Fruit fly (Drosophila melanogaster) whole organism, embryonic: ENCODE data around the gene CG18649.
A peak's percentile ranks its signal among the peaks of the same experiment; 100 is the strongest.

ENCODE experiments used
- Asciz ChIP-seq: fragments of 200-800 bp; sonication (Bioruptor generic); optimal IDR thresholded peaks from 2 replicates; lab custom pipeline; 2017; ENCODE audit warnings: missing biosample characterization, mild to moderate bottlenecking, missing genetic modification characterization, missing genetic modification reagents
- Atf6 ChIP-seq: fragments of 200-800 bp; sonication (Bioruptor generic); IDR thresholded peaks from 2 replicates; pipeline ENCODE4 v1.3.6; 2022; ENCODE audit warnings: missing biosample characterization, missing genetic modification characterization
- CG1024 ChIP-seq: fragments of 200-800 bp; sonication (Bioruptor generic); IDR thresholded peaks from 2 replicates; pipeline ENCODE4 v1.3.6; 2022; ENCODE audit warnings: missing biosample characterization, missing genetic modification characterization
- CG11247 ChIP-seq: fragments of 200-800 bp; sonication (Bioruptor generic); IDR thresholded peaks from 2 replicates; pipeline ENCODE4 v1.3.6; 2022; ENCODE audit warnings: missing biosample characterization, missing genetic modification characterization
- CG12391 ChIP-seq: fragments of 200-800 bp; sonication (Bioruptor generic); optimal IDR thresholded peaks from 3 replicates; lab custom pipeline; 2018; ENCODE audit warnings: missing biosample characterization, mild to moderate bottlenecking, missing genetic modification characterization, moderate library complexity
- CG13624 ChIP-seq: fragments of 200-800 bp; sonication (Bioruptor generic); optimal IDR thresholded peaks from 2 replicates; lab custom pipeline; 2016; ENCODE audit warnings: missing biosample characterization, missing genetic modification characterization
- CG15696 ChIP-seq: fragments of 200-800 bp; sonication (Bioruptor generic); optimal IDR thresholded peaks from 2 replicates; lab custom pipeline; 2019; ENCODE audit warnings: missing biosample characterization, mild to moderate bottlenecking, missing genetic modification characterization, moderate library complexity
- CG1603 ChIP-seq: fragments of 200-800 bp; sonication (Bioruptor generic); optimal IDR thresholded peaks from 2 replicates; lab custom pipeline; 2019; ENCODE audit warnings: missing biosample characterization, mild to moderate bottlenecking, missing genetic modification characterization, moderate library complexity
- CG17361 ChIP-seq: fragments of 200-800 bp; sonication (Bioruptor generic); IDR thresholded peaks from 3 replicates; pipeline ENCODE4 v1.3.6; 2022; ENCODE audit warnings: missing biosample characterization, missing genetic modification characterization
- CG17829 ChIP-seq: fragments of 200-800 bp; optimal IDR thresholded peaks from 2 replicates; lab custom pipeline; 2019; ENCODE audit warnings: missing biosample characterization, mild to moderate bottlenecking, missing genetic modification characterization, moderate library complexity
- CG18599 ChIP-seq: fragments of 200-800 bp; sonication (Bioruptor generic); optimal IDR thresholded peaks from 3 replicates; lab custom pipeline; 2017; ENCODE audit warnings: missing biosample characterization, missing genetic modification characterization, mild to moderate bottlenecking, moderate library complexity, missing genetic modification reagents
- CG31365 ChIP-seq: fragments of 200-800 bp; sonication (Bioruptor generic); optimal IDR thresholded peaks from 2 replicates; lab custom pipeline; 2018; ENCODE audit warnings: missing biosample characterization, mild to moderate bottlenecking, missing genetic modification characterization
- CG31441 ChIP-seq: fragments of 200-800 bp; sonication (Bioruptor generic); IDR thresholded peaks from 2 replicates; pipeline ENCODE4 v1.3.6; 2022; ENCODE audit warnings: missing biosample characterization, missing genetic modification characterization
- CG7271 ChIP-seq: fragments of 200-800 bp; sonication (Bioruptor generic); optimal IDR thresholded peaks from 2 replicates; lab custom pipeline; 2018; ENCODE audit warnings: missing biosample characterization, mild to moderate bottlenecking, missing genetic modification characterization, moderate library complexity
- CG7357 ChIP-seq: fragments of 200-800 bp; sonication (Bioruptor generic); IDR thresholded peaks from 3 replicates; pipeline ENCODE4 v1.3.6; 2022; ENCODE audit warnings: missing biosample characterization, missing genetic modification characterization
- CG7963 ChIP-seq: fragments of 200-800 bp; sonication (Bioruptor generic); IDR thresholded peaks from 3 replicates; pipeline ENCODE4 v1.3.6; 2022; ENCODE audit warnings: missing biosample characterization, missing genetic modification characterization; ENCODE audit not compliant: partially characterized antibody
- Ets65A ChIP-seq: fragments of 200-800 bp; sonication (Bioruptor generic); peaks from one replicate; lab custom pipeline; 2016; ENCODE audit warnings: missing biosample characterization, missing genetic modification characterization
- Fer2 ChIP-seq: fragments of 200-800 bp; sonication (Bioruptor generic); optimal IDR thresholded peaks from 2 replicates; lab custom pipeline; 2018; ENCODE audit warnings: missing biosample characterization, mild to moderate bottlenecking, missing genetic modification characterization, moderate library complexity
- Hmr ChIP-seq: fragments of 200-800 bp; sonication (Bioruptor generic); optimal IDR thresholded peaks from 3 replicates; lab custom pipeline; 2017; ENCODE audit warnings: mild to moderate bottlenecking, missing biosample characterization, missing genetic modification reagents, missing genetic modification characterization
- Hr3 ChIP-seq: fragments of 200-800 bp; sonication (Bioruptor generic); optimal IDR thresholded peaks from 3 replicates; lab custom pipeline; 2016; ENCODE audit warnings: missing biosample characterization, missing genetic modification characterization
- Hsf ChIP-seq: fragments of 200-800 bp; sonication (Bioruptor generic); optimal IDR thresholded peaks from 3 replicates; lab custom pipeline; 2016; ENCODE audit warnings: missing biosample characterization, missing genetic modification characterization
- NK7.1 ChIP-seq: fragments of 200-800 bp; sonication (Bioruptor generic); optimal IDR thresholded peaks from 3 replicates; lab custom pipeline; 2016; ENCODE audit warnings: missing biosample characterization, missing genetic modification characterization
- NfI ChIP-seq: fragments of 200-800 bp; sonication (Bioruptor generic); optimal IDR thresholded peaks from 3 replicates; lab custom pipeline; 2018; ENCODE audit warnings: missing biosample characterization, mild to moderate bottlenecking, missing genetic modification characterization, moderate library complexity
- Opbp ChIP-seq: fragments of 200-800 bp; sonication (Bioruptor generic); IDR thresholded peaks from 3 replicates; pipeline ENCODE4 v1.3.6; 2022; ENCODE audit warnings: missing biosample characterization, missing genetic modification characterization; ENCODE audit not compliant: partially characterized antibody
- Optix ChIP-seq: fragments of 200-800 bp; sonication (Bioruptor generic); IDR thresholded peaks from 3 replicates; pipeline ENCODE4 v1.3.6; 2022; ENCODE audit warnings: missing biosample characterization, missing genetic modification characterization
- amos ChIP-seq: fragments of 200-800 bp; sonication (Bioruptor generic); IDR thresholded peaks from 2 replicates; pipeline ENCODE4 v1.3.6; 2022; ENCODE audit warnings: missing biosample characterization, missing genetic modification characterization; ENCODE audit not compliant: partially characterized antibody
- az2 ChIP-seq: fragments of 200-800 bp; sonication (Bioruptor generic); optimal IDR thresholded peaks from 3 replicates; lab custom pipeline; 2016; ENCODE audit warnings: missing biosample characterization, missing genetic modification characterization
- bcd ChIP-seq: fragments of 200-800 bp; sonication (Bioruptor generic); optimal IDR thresholded peaks from 2 replicates; lab custom pipeline; 2017; ENCODE audit warnings: missing biosample characterization, mild to moderate bottlenecking, missing genetic modification characterization
- croc ChIP-seq: fragments of 200-800 bp; sonication (Bioruptor generic); conservative IDR thresholded peaks from 3 replicates; pipeline ENCODE4 v1.3.6; 2022; ENCODE audit warnings: missing biosample characterization, missing genetic modification characterization
- danr ChIP-seq: fragments of 200-800 bp; sonication (Bioruptor generic); IDR thresholded peaks from 2 replicates; pipeline ENCODE4 v1.3.6; 2022; ENCODE audit warnings: missing biosample characterization, missing genetic modification characterization
- dmrt11E ChIP-seq: fragments of 200-800 bp; sonication (Bioruptor generic); optimal IDR thresholded peaks from 3 replicates; lab custom pipeline; 2018; ENCODE audit warnings: missing biosample characterization, mild to moderate bottlenecking, missing genetic modification characterization, moderate library complexity
- gcm2 ChIP-seq: fragments of 200-800 bp; sonication (Bioruptor generic); optimal IDR thresholded peaks from 2 replicates; lab custom pipeline; 2016; ENCODE audit warnings: missing biosample characterization, missing genetic modification characterization
- grau ChIP-seq: fragments of 200-800 bp; optimal IDR thresholded peaks from 3 replicates; lab custom pipeline; 2019; ENCODE audit warnings: missing biosample characterization, mild to moderate bottlenecking, missing genetic modification characterization, moderate library complexity
- hb ChIP-seq: fragments of 200-800 bp; sonication (Bioruptor generic); IDR thresholded peaks from 3 replicates; pipeline ENCODE4 v1.3.6; 2022; ENCODE audit warnings: missing biosample characterization, missing genetic modification characterization; ENCODE audit not compliant: partially characterized antibody
- knrl ChIP-seq: fragments of 200-800 bp; sonication (Bioruptor generic); IDR thresholded peaks from 3 replicates; pipeline ENCODE4 v1.3.6; 2022; ENCODE audit warnings: missing biosample characterization, missing genetic modification characterization; ENCODE audit not compliant: partially characterized antibody
- lab ChIP-seq: fragments of 200-800 bp; sonication (Bioruptor generic); optimal IDR thresholded peaks from 3 replicates; lab custom pipeline; 2017; ENCODE audit warnings: missing biosample characterization, missing genetic modification characterization, mild to moderate bottlenecking, moderate library complexity, missing genetic modification reagents
- nerfin-2 ChIP-seq: fragments of 200-800 bp; sonication (Bioruptor generic); IDR thresholded peaks from 2 replicates; pipeline ENCODE4 v1.3.6; 2022; ENCODE audit warnings: missing biosample characterization, missing genetic modification characterization; ENCODE audit not compliant: partially characterized antibody
- sc ChIP-seq, 3 experiments: fragments of >200 bp in 2 of 3; fragments of 200-800 bp in 1 of 3; sonication (Bioruptor generic) in 1 of 3; optimal IDR thresholded peaks; 2 replicates in 2 of 3; 3 replicates in 1 of 3; lab custom pipeline; 2017; ENCODE audit warnings: mild to moderate bottlenecking in 1 of 3, missing biosample characterization in 1 of 3, missing genetic modification characterization in 1 of 3, missing genetic modification reagents in 1 of 3
- sens ChIP-seq: fragments of 200-800 bp; sonication (Bioruptor generic); peaks from one replicate; lab custom pipeline; 2016; ENCODE audit warnings: missing biosample characterization, missing genetic modification characterization
- slbo ChIP-seq: fragments of 200-800 bp; sonication (Bioruptor generic); IDR thresholded peaks from 2 replicates; pipeline ENCODE4 v1.3.6; 2022; ENCODE audit warnings: missing biosample characterization, missing genetic modification characterization
- stwl ChIP-seq: fragments of 200-800 bp; sonication (Bioruptor generic); optimal IDR thresholded peaks from 3 replicates; lab custom pipeline; 2018; ENCODE audit warnings: missing biosample characterization, mild to moderate bottlenecking, missing genetic modification characterization, moderate library complexity
- tll ChIP-seq, 2 experiments: fragments of 200-800 bp in 1 of 2; fragments of >200 bp in 1 of 2; sonication (Bioruptor generic) in 1 of 2; optimal IDR thresholded peaks; 2 replicates each; lab custom pipeline; 2017 to 2019; ENCODE audit warnings: missing biosample characterization in 2 of 2, missing genetic modification characterization in 2 of 2, mild to moderate bottlenecking in 1 of 2, moderate library complexity in 1 of 2
- zen ChIP-seq: fragments of 200-800 bp; sonication (Bioruptor generic); optimal IDR thresholded peaks from 3 replicates; lab custom pipeline; 2018; ENCODE audit warnings: missing biosample characterization, mild to moderate bottlenecking, missing genetic modification characterization, moderate library complexity

Gene CG18649

dm6 chr3L:15051325-15051724 is 2.6 kb downstream of the CG18649 start, which contains the start of gene CG43679:
TSS of gene CG43679 (minus strand) at chr3L:15051425.
- TF ChIP-seq CG13624 (no peak), danr (GFP tag; lab: Robert Waterston, UW) (no peak), NK7.1 (no peak)

DNA sequence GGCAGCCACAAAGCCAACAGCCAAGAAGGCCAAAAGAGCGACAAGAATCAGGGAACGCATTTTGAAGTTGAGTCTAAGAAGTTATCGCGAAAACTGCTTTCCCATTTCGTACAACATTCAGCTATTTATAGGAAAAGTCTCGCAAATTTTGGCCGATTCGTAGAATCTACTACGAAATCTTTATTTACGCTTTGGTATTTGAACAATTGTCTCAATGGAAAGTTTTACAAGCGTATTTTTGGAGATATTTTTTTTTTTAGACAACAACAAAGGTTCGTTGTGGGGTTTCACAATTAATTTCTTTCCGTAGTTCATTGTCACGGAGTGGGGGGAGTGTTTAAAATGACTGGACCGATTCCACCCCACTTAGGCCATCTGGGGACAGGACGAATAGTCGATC is 3.2 kb downstream of the CG18649 start, which contains the start of gene CG12310:
TSS of gene CG12310 (minus strand) at position 101 of the 400 bp plus-strand sequence.
- peak; percentile 45 for TF ChIP-seq CG18599
- no peak for TF ChIP-seq CG7271
- TF ChIP-seq Hmr (GFP tag; lab: Kevin White, UChicago), result peak; percentile 0
- peak; percentile 20 for TF ChIP-seq lab (GFP tag; lab: Kevin White, UChicago)
- no peak for TF ChIP-seq Asciz (GFP tag; lab: Kevin White, UChicago)
- TF ChIP-seq nerfin-2 (GFP tag; lab: Robert Waterston, UW), result no peak
- TF ChIP-seq CG31365, result no peak
- no peak for TF ChIP-seq CG11247 (GFP tag; lab: Robert Waterston, UW)
- TF ChIP-seq CG12391 (tag; lab: Kevin White, UChicago), result no peak
- no peak for TF ChIP-seq CG7357
- no peak for TF ChIP-seq croc (GFP tag; lab: Robert Waterston, UW)
- no peak for TF ChIP-seq sc (optimal IDR thresholded peaks at IDR 0.05; lab: Kevin White, UChicago)
- TF ChIP-seq sc (GFP tag; optimal IDR thresholded peaks at IDR 0.05; lab: Kevin White, UChicago), result no peak
- no peak for TF ChIP-seq CG17829
- no peak for TF ChIP-seq tll (GFP tag; optimal IDR thresholded peaks at IDR 0.05; lab: Kevin White, UChicago)

DNA sequence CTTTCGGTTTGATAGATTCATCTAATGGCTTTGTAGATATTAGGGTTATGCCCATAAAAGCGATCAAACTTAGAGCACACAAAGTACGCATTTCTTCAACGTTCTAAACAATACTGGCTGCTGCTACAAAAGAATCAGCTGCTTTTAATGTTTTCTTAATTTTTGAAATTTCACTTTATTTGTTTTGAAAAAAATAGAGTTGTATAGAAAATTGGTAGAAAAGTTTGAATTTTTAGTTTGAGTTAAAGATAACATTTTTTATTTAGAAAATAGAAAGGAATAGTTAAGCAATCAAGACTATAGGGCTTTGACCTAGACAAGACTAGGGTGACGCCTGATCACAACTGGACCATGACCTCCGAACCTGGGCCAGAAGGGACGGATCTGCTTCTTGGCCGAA is 3.8 kb downstream of the CG18649 start, which contains the start of gene CG18581:
TSS of gene CG18581 (minus strand) at position 101 of the 400 bp plus-strand sequence.
- TF ChIP-seq bcd (no peak), Atf6 (no peak), Ets65A (peak; percentile 36), hb (GFP tag; lab: Robert Waterston, UW) (no peak)

dm6 chr3L:15049395-15049794 is 4.5 kb downstream of the CG18649 start, which contains the start of gene CG43678:
TSS of gene CG43678 (minus strand) at chr3L:15049495.
- TF ChIP-seq Hr3 (GFP tag; lab: Kevin White, UChicago), result no peak
- TF ChIP-seq CG18599, result peak; percentile 11

dm6 chr3L:15048091-15048490 is 5.8 kb downstream of the CG18649 start:
- TF ChIP-seq Opbp, result 0 out of 3 replicates have a peak, but pooled peaks have one; percentile 39
- TF ChIP-seq Fer2 (tag; lab: Kevin White, UChicago), result no peak
- peak; percentile 43 for TF ChIP-seq zen (tag; lab: Kevin White, UChicago)
- peak; percentile 73 for TF ChIP-seq amos (GFP tag; lab: Robert Waterston, UW)
- 0 out of 3 replicates have a peak, but pooled peaks have one; percentile 10 for TF ChIP-seq CG17361
- no peak for TF ChIP-seq Optix (GFP tag; lab: Robert Waterston, UW)
- peak; percentile 2; the same call in 1 of the 2 replicates for TF ChIP-seq CG1024 (GFP tag; lab: Robert Waterston, UW)
- TF ChIP-seq CG17829, result peak; percentile 2
- TF ChIP-seq CG31441, result no peak
- peak; percentile 15 for TF ChIP-seq CG1603 (tag; lab: Kevin White, UChicago)
- TF ChIP-seq grau (tag; lab: Kevin White, UChicago), result peak; percentile 11
- peak; percentile 21 for TF ChIP-seq dmrt11E (tag; lab: Kevin White, UChicago)
- peak; percentile 62; the same call in 1 of the 3 replicates for TF ChIP-seq CG7963
- TF ChIP-seq CG15696 (tag; lab: Kevin White, UChicago), result no peak
- TF ChIP-seq knrl, result peak; percentile 50; the same call in 2 of the 3 replicates
- peak; percentile 57 for TF ChIP-seq stwl (tag; lab: Kevin White, UChicago)
- peak; percentile 84 for TF ChIP-seq sens (GFP tag; lab: Kevin White, UChicago)
- no peak for TF ChIP-seq gcm2 (GFP tag; lab: Kevin White, UChicago)
- TF ChIP-seq az2 (GFP tag; lab: Kevin White, UChicago), result peak; percentile 7
- TF ChIP-seq NfI (GFP tag; lab: Kevin White, UChicago), result peak; percentile 1
- TF ChIP-seq Hsf, result peak; percentile 28
- peak; percentile 23; the same call in 1 of the 2 replicates for TF ChIP-seq slbo (GFP tag; lab: Robert Waterston, UW)
